Fruit fly (Drosophila melanogaster) whole organism: ENCODE results near the gene Vps26.

Experiments
- Dll ChIP-seq: fragments of >200 bp; optimal IDR thresholded peaks from 2 replicates; lab custom pipeline; 2017
- EcR ChIP-seq, 2 experiments: fragments of >200 bp; optimal IDR thresholded peaks; 2 replicates each; lab custom pipeline; 2017; ENCODE audit warnings: missing biosample characterization in 2 of 2, missing genetic modification characterization in 2 of 2, missing genetic modification reagents in 2 of 2
- pan ChIP-seq: fragments of >200 bp; optimal IDR thresholded peaks from 2 replicates; lab custom pipeline; 2017
- psq ChIP-seq: fragments of >200 bp; optimal IDR thresholded peaks from 2 replicates; lab custom pipeline; 2017

dm6 chrX:1879606-1880110 is 6.0 kb downstream of the Vps26 start, which contains the start of gene CG14818:
- TF ChIP-seq psq (lab: Kevin White, UChicago) (no peak), Dll (lab: Kevin White, UChicago) (no peak), pan (lab: Kevin White, UChicago) (no peak), EcR (GFP tag; optimal IDR thresholded peaks at IDR 0.05; lab: Kevin White, UChicago) (no peak)
